Fruit fly (Drosophila melanogaster) whole organism, embryonic: ENCODE data around the gene Ir75d.

ENCODE experiments used
- Atf3 ChIP-seq: fragments of 200-800 bp; sonication (Bioruptor generic); optimal IDR thresholded peaks from 3 replicates; lab custom pipeline; 2016; ENCODE audit warnings: missing biosample characterization, missing genetic modification characterization
- B-H1 ChIP-seq: fragments of 200-800 bp; sonication (Bioruptor generic); IDR thresholded peaks from 3 replicates; pipeline ENCODE4 v1.3.6; 2022; ENCODE audit warnings: missing biosample characterization, missing genetic modification characterization
- C15 ChIP-seq: fragments of 200-800 bp; sonication (Bioruptor generic); IDR thresholded peaks from 3 replicates; pipeline ENCODE4 v1.3.6; 2022; ENCODE audit warnings: missing biosample characterization, missing genetic modification characterization
- CG10654 ChIP-seq: fragments of 200-800 bp; sonication (Bioruptor generic); optimal IDR thresholded peaks from 2 replicates; lab custom pipeline; 2016; ENCODE audit warnings: missing biosample characterization, missing genetic modification characterization
- CG13424 ChIP-seq: fragments of 200-800 bp; sonication (Bioruptor generic); optimal IDR thresholded peaks from 2 replicates; lab custom pipeline; 2019; ENCODE audit warnings: missing biosample characterization, mild to moderate bottlenecking, missing genetic modification characterization, moderate library complexity
- CG14965 ChIP-seq: fragments of 200-800 bp; sonication (Bioruptor generic); optimal IDR thresholded peaks from 2 replicates; lab custom pipeline; 2016; ENCODE audit warnings: missing biosample characterization, missing genetic modification characterization, borderline replicate concordance
- CG1529 ChIP-seq: fragments of 200-800 bp; sonication (Bioruptor generic); optimal IDR thresholded peaks from 3 replicates; lab custom pipeline; 2018; ENCODE audit warnings: missing biosample characterization, missing genetic modification characterization
- CG17568 ChIP-seq: fragments of 200-800 bp; sonication (Bioruptor generic); optimal IDR thresholded peaks from 2 replicates; lab custom pipeline; 2018; ENCODE audit warnings: missing biosample characterization, mild to moderate bottlenecking, missing genetic modification characterization, moderate library complexity
- CG18619 ChIP-seq: fragments of 200-800 bp; sonication (Bioruptor generic); optimal IDR thresholded peaks from 3 replicates; lab custom pipeline; 2017; ENCODE audit warnings: missing biosample characterization, mild to moderate bottlenecking, missing genetic modification characterization
- CG33557 ChIP-seq: fragments of 200-800 bp; sonication (Bioruptor generic); optimal IDR thresholded peaks from 2 replicates; lab custom pipeline; 2019; ENCODE audit warnings: missing biosample characterization, mild to moderate bottlenecking, missing genetic modification characterization, moderate library complexity
- CG34422 ChIP-seq: fragments of 200-800 bp; sonication (Bioruptor generic); IDR thresholded peaks from 3 replicates; pipeline ENCODE4 v1.3.6; 2022; ENCODE audit warnings: missing biosample characterization, missing genetic modification characterization
- CG3838 ChIP-seq: fragments of 200-800 bp; sonication (Bioruptor generic); optimal IDR thresholded peaks from 3 replicates; lab custom pipeline; 2016; ENCODE audit warnings: missing biosample characterization, missing genetic modification characterization
- CG4854 ChIP-seq: fragments of 200-800 bp; sonication (Bioruptor generic); optimal IDR thresholded peaks from 2 replicates; lab custom pipeline; 2016; ENCODE audit warnings: missing biosample characterization, missing genetic modification characterization, inconsistent platforms
- CG7271 ChIP-seq: fragments of 200-800 bp; sonication (Bioruptor generic); optimal IDR thresholded peaks from 2 replicates; lab custom pipeline; 2018; ENCODE audit warnings: missing biosample characterization, mild to moderate bottlenecking, missing genetic modification characterization, moderate library complexity
- CG7987 ChIP-seq: fragments of 200-800 bp; sonication (Bioruptor generic); optimal IDR thresholded peaks from 2 replicates; lab custom pipeline; 2018; ENCODE audit warnings: missing biosample characterization, mild to moderate bottlenecking, missing genetic modification characterization, moderate library complexity
- CG8765 ChIP-seq: fragments of 200-800 bp; sonication (Bioruptor generic); IDR thresholded peaks from 2 replicates; pipeline ENCODE4 v1.3.6; 2022; ENCODE audit warnings: missing biosample characterization, missing genetic modification characterization
- CG8924 ChIP-seq: fragments of 200-800 bp; optimal IDR thresholded peaks from 3 replicates; lab custom pipeline; 2019; ENCODE audit warnings: missing biosample characterization, mild to moderate bottlenecking, missing genetic modification characterization, moderate library complexity
- CG8944 ChIP-seq: fragments of 200-800 bp; sonication (Bioruptor generic); optimal IDR thresholded peaks from 3 replicates; lab custom pipeline; 2016; ENCODE audit warnings: missing biosample characterization, missing genetic modification characterization
- CG9797 ChIP-seq: fragments of 200-800 bp; sonication (Bioruptor generic); optimal IDR thresholded peaks from 3 replicates; lab custom pipeline; 2018; ENCODE audit warnings: missing biosample characterization, mild to moderate bottlenecking, missing genetic modification characterization
- Chrac-16 ChIP-seq: fragments of 200-800 bp; sonication (Bioruptor generic); optimal IDR thresholded peaks from 3 replicates; lab custom pipeline; 2016; ENCODE audit warnings: missing biosample characterization, missing genetic modification characterization
- D19A ChIP-seq: fragments of 200-800 bp; optimal IDR thresholded peaks from 3 replicates; lab custom pipeline; 2019; ENCODE audit warnings: missing biosample characterization, mild to moderate bottlenecking, missing genetic modification characterization, moderate library complexity
- Deaf1 ChIP-seq: fragments of 200-800 bp; optimal IDR thresholded peaks from 3 replicates; lab custom pipeline; 2019; ENCODE audit warnings: missing biosample characterization, mild to moderate bottlenecking, missing genetic modification characterization, moderate library complexity
- E2f2 ChIP-seq: fragments of 200-800 bp; sonication (Bioruptor generic); IDR thresholded peaks from 2 replicates; pipeline ENCODE4 v1.3.6; 2022; ENCODE audit warnings: missing biosample characterization, missing genetic modification characterization
- Gug ChIP-seq: fragments of 200-800 bp; sonication (Bioruptor generic); IDR thresholded peaks from 4 replicates; pipeline ENCODE4 v1.3.6; 2022; ENCODE audit warnings: missing biosample characterization, missing genetic modification characterization
- HHEX ChIP-seq: fragments of 200-800 bp; sonication (Bioruptor generic); optimal IDR thresholded peaks from 3 replicates; lab custom pipeline; 2017; ENCODE audit warnings: missing biosample characterization, mild to moderate bottlenecking, missing genetic modification characterization, missing genetic modification reagents
- HmgD ChIP-seq: fragments of 200-800 bp; sonication (Bioruptor generic); optimal IDR thresholded peaks from 3 replicates; lab custom pipeline; 2016; ENCODE audit warnings: missing biosample characterization, missing genetic modification characterization
- HmgZ ChIP-seq: fragments of 200-800 bp; sonication (Bioruptor generic); optimal IDR thresholded peaks from 2 replicates; lab custom pipeline; 2018; ENCODE audit warnings: missing biosample characterization, mild to moderate bottlenecking, missing genetic modification characterization
- Hr3 ChIP-seq: fragments of 200-800 bp; sonication (Bioruptor generic); optimal IDR thresholded peaks from 3 replicates; lab custom pipeline; 2016; ENCODE audit warnings: missing biosample characterization, missing genetic modification characterization
- Hr51 ChIP-seq, 2 experiments: fragments of 200-800 bp; sonication (Bioruptor generic); optimal IDR thresholded peaks; 2 replicates in 1 of 2; 3 replicates in 1 of 2; lab custom pipeline; 2016 to 2018; ENCODE audit warnings: missing biosample characterization in 2 of 2, missing genetic modification characterization in 2 of 2, mild to moderate bottlenecking in 1 of 2, moderate library complexity in 1 of 2
- Kr ChIP-seq: fragments of 200-800 bp; sonication (Bioruptor generic); optimal IDR thresholded peaks from 2 replicates; lab custom pipeline; 2017; ENCODE audit warnings: missing biosample characterization, mild to moderate bottlenecking, missing genetic modification characterization
- Oaz ChIP-seq: fragments of 200-800 bp; sonication (Bioruptor generic); IDR thresholded peaks from 2 replicates; pipeline ENCODE4 v1.3.6; 2022; ENCODE audit warnings: missing biosample characterization, missing genetic modification characterization
- Opbp ChIP-seq: fragments of 200-800 bp; sonication (Bioruptor generic); IDR thresholded peaks from 3 replicates; pipeline ENCODE4 v1.3.6; 2022; ENCODE audit warnings: missing biosample characterization, missing genetic modification characterization; ENCODE audit not compliant: partially characterized antibody
- Ravus ChIP-seq: fragments of 200-800 bp; sonication (Bioruptor generic); IDR thresholded peaks from 2 replicates; pipeline ENCODE4 v1.3.6; 2022; ENCODE audit warnings: missing biosample characterization, missing genetic modification characterization
- Sox100B ChIP-seq: fragments of 200-800 bp; sonication (Bioruptor generic); optimal IDR thresholded peaks from 3 replicates; lab custom pipeline; 2018; ENCODE audit warnings: missing biosample characterization, mild to moderate bottlenecking, missing genetic modification characterization
- Stat92E ChIP-seq, 3 experiments: fragments of >200 bp in 2 of 3; fragments of 200-800 bp in 1 of 3; sonication (Bioruptor generic) in 1 of 3; optimal IDR thresholded peaks; 2 replicates each; lab custom pipeline; 2017 to 2019; ENCODE audit warnings: missing biosample characterization in 3 of 3, missing genetic modification characterization in 3 of 3, mild to moderate bottlenecking in 1 of 3, moderate library complexity in 1 of 3
- crc ChIP-seq: fragments of 200-800 bp; sonication (Bioruptor generic); optimal IDR thresholded peaks from 2 replicates; lab custom pipeline; 2016; ENCODE audit warnings: missing biosample characterization, missing genetic modification characterization
- crol ChIP-seq: fragments of 200-800 bp; sonication (Bioruptor generic); IDR thresholded peaks from 2 replicates; pipeline ENCODE4 v1.3.6; 2022; ENCODE audit warnings: missing biosample characterization, missing genetic modification characterization
- cwo ChIP-seq: fragments of 200-800 bp; sonication (Bioruptor generic); optimal IDR thresholded peaks from 3 replicates; lab custom pipeline; 2017; ENCODE audit warnings: missing biosample characterization, missing genetic modification characterization, mild to moderate bottlenecking, moderate library complexity, missing genetic modification reagents
- dm ChIP-seq: fragments of 200-800 bp; sonication (Bioruptor generic); optimal IDR thresholded peaks from 3 replicates; lab custom pipeline; 2016; ENCODE audit warnings: missing biosample characterization, missing genetic modification characterization
- dmrt99B ChIP-seq: fragments of 200-800 bp; sonication (Bioruptor generic); optimal IDR thresholded peaks from 2 replicates; lab custom pipeline; 2018; ENCODE audit warnings: missing biosample characterization, mild to moderate bottlenecking, missing genetic modification characterization, moderate library complexity
- eve ChIP-seq, 2 experiments: fragments of >200 bp; optimal IDR thresholded peaks; 2 replicates each; lab custom pipeline; 2017; ENCODE audit warnings: missing biosample characterization in 2 of 2, missing genetic modification characterization in 2 of 2
- fd3F ChIP-seq: fragments of 200-800 bp; sonication (Bioruptor generic); optimal IDR thresholded peaks from 2 replicates; lab custom pipeline; 2018; ENCODE audit warnings: missing biosample characterization, mild to moderate bottlenecking, missing genetic modification characterization, moderate library complexity
- gcm ChIP-seq: fragments of 200-800 bp; sonication (Bioruptor generic); optimal IDR thresholded peaks from 2 replicates; lab custom pipeline; 2019; ENCODE audit warnings: missing biosample characterization, mild to moderate bottlenecking, missing genetic modification characterization, moderate library complexity
- gfzf ChIP-seq: fragments of 200-800 bp; sonication (Bioruptor generic); optimal IDR thresholded peaks from 2 replicates; lab custom pipeline; 2016; ENCODE audit warnings: missing biosample characterization, mild to moderate bottlenecking, missing genetic modification characterization, moderate library complexity
- gsb-n ChIP-seq: fragments of 200-800 bp; sonication (Bioruptor generic); optimal IDR thresholded peaks from 3 replicates; lab custom pipeline; 2018; ENCODE audit warnings: missing biosample characterization, mild to moderate bottlenecking, missing genetic modification characterization
- h ChIP-seq: fragments of >200 bp; optimal IDR thresholded peaks from 2 replicates; lab custom pipeline; 2017
- her ChIP-seq: fragments of 200-800 bp; sonication (Bioruptor generic); optimal IDR thresholded peaks from 2 replicates; lab custom pipeline; 2016; ENCODE audit warnings: missing biosample characterization, missing genetic modification characterization
- mld ChIP-seq: fragments of 200-800 bp; sonication (Bioruptor generic); IDR thresholded peaks from 3 replicates; pipeline ENCODE4 v1.3.6; 2022; ENCODE audit warnings: missing biosample characterization, missing genetic modification characterization; ENCODE audit not compliant: partially characterized antibody
- p53 ChIP-seq: fragments of 200-800 bp; sonication (Bioruptor generic); optimal IDR thresholded peaks from 2 replicates; lab custom pipeline; 2016; ENCODE audit warnings: missing biosample characterization, missing genetic modification characterization
- phol ChIP-seq: fragments of 200-800 bp; sonication (Bioruptor generic); optimal IDR thresholded peaks from 3 replicates; lab custom pipeline; 2018; ENCODE audit warnings: missing biosample characterization, mild to moderate bottlenecking, missing genetic modification characterization, moderate library complexity
- sd ChIP-seq: fragments of 200-800 bp; sonication (Bioruptor generic); optimal IDR thresholded peaks from 3 replicates; lab custom pipeline; 2018; ENCODE audit warnings: missing biosample characterization, mild to moderate bottlenecking, missing genetic modification characterization, moderate library complexity
- sens ChIP-seq: fragments of 200-800 bp; sonication (Bioruptor generic); peaks from one replicate; lab custom pipeline; 2016; ENCODE audit warnings: missing biosample characterization, missing genetic modification characterization

The Ir75d gene

dm6 chr3L:18891986-18892385, 19.0 kb downstream of the Ir75d start, which contains the start of gene NijB (continued):
- TF ChIP-seq Ravus (GFP tag; lab: Robert Waterston, UW) (no peak), Opbp (GFP tag; lab: Robert Waterston, UW) (no peak), CG33557 (GFP tag; lab: Kevin White, UChicago) (no peak), CG8924 (tag; lab: Kevin White, UChicago) (no peak), cwo (GFP tag; lab: Kevin White, UChicago) (no peak), sd (tag; lab: Kevin White, UChicago) (peak; percentile 30), Deaf1 (tag; lab: Kevin White, UChicago) (no peak), Stat92E (GFP tag; optimal IDR thresholded peaks at IDR 0.05; lab: Kevin White, UChicago) (no peak), phol (tag; lab: Kevin White, UChicago) (no peak), HmgZ (tag; lab: Kevin White, UChicago) (peak; percentile 52), gsb-n (tag; lab: Kevin White, UChicago) (no peak), B-H1 (GFP tag; lab: Robert Waterston, UW) (no peak), gcm (GFP tag; lab: Kevin White, UChicago) (no peak), eve (GFP tag; optimal IDR thresholded peaks at IDR 0.05; lab: Kevin White, UChicago) (no peak), dmrt99B (tag; lab: Kevin White, UChicago) (no peak), CG18619 (GFP tag; lab: Kevin White, UChicago) (no peak), fd3F (GFP tag; lab: Kevin White, UChicago) (no peak), CG9797 (GFP tag; lab: Kevin White, UChicago) (no peak), Hr51 (GFP tag; optimal IDR thresholded peaks at IDR 0.05; lab: Kevin White, UChicago) (no peak), HmgD (GFP tag; lab: Kevin White, UChicago) (no peak), CG7271 (tag; lab: Kevin White, UChicago) (no peak), Atf3 (GFP tag; lab: Kevin White, UChicago) (no peak), Gug (GFP tag; lab: Robert Waterston, UW) (no peak), mld (GFP tag; lab: Robert Waterston, UW) (no peak), crc (no peak), CG7987 (GFP tag; lab: Kevin White, UChicago) (no peak), dm (no peak), CG8944 (no peak), Chrac-16 (GFP tag; lab: Kevin White, UChicago) (no peak), sens (GFP tag; lab: Kevin White, UChicago) (peak; percentile 71), D19A (peak; percentile 32), CG13424 (tag; lab: Kevin White, UChicago) (no peak), CG8765 (GFP tag; lab: Robert Waterston, UW) (no peak), p53 (no peak), CG4854 (GFP tag; lab: Kevin White, UChicago) (no peak), her (GFP tag; lab: Kevin White, UChicago) (no peak), CG3838 (no peak), h (lab: Kevin White, UChicago) (no peak), CG17568 (GFP tag; lab: Kevin White, UChicago) (no peak), crol (GFP tag; lab: Robert Waterston, UW) (no peak), Oaz (GFP tag; lab: Robert Waterston, UW) (no peak), C15 (GFP tag; lab: Robert Waterston, UW) (no peak), Sox100B (GFP tag; lab: Kevin White, UChicago) (no peak), E2f2 (GFP tag; lab: Robert Waterston, UW) (peak; percentile 12; the same call in 1 of the 2 replicates), CG1529 (no peak), HHEX (GFP tag; lab: Kevin White, UChicago) (no peak), Kr (no peak), CG34422 (GFP tag; lab: Robert Waterston, UW) (no peak), CG14965 (GFP tag; lab: Kevin White, UChicago) (no peak), gfzf (GFP tag; lab: Kevin White, UChicago) (no peak), CG10654 (GFP tag; lab: Kevin White, UChicago) (no peak), Hr3 (GFP tag; lab: Kevin White, UChicago) (peak; percentile 80)
